Fruit fly (Drosophila melanogaster): ENCODE results near the gene skd.

The skd gene

dm6 chr3L:20981724-20982123 is 45.5 kb downstream of the skd start:
- no peak for TF ChIP-seq noc (tag; optimal IDR thresholded peaks at IDR 0.05)

DNA sequence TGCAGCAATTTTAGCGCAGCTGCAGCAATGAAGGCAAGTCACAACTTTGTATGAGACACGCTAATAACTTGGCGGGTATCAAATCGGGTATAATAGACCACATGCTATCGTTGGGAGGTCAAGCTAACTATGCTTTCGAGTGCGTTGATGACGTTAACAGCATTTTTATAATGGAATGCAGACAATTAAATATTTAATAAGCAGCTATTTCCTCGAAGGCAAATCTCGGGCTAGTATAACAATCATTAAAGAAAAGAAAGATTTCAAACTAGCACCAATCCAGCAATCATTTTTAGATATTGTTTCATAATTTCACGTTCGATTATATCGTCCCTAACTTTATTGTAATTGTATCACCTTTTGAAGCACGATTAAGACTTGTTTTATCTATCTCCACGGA is 46.7 kb downstream of the skd start:
- no peak for TF ChIP-seq noc (tag; optimal IDR thresholded peaks at IDR 0.05)

dm6 chr3L:20976967-20977720 is 50.1 kb downstream of the skd start:
- no peak for TF ChIP-seq noc (tag; optimal IDR thresholded peaks at IDR 0.05)

DNA sequence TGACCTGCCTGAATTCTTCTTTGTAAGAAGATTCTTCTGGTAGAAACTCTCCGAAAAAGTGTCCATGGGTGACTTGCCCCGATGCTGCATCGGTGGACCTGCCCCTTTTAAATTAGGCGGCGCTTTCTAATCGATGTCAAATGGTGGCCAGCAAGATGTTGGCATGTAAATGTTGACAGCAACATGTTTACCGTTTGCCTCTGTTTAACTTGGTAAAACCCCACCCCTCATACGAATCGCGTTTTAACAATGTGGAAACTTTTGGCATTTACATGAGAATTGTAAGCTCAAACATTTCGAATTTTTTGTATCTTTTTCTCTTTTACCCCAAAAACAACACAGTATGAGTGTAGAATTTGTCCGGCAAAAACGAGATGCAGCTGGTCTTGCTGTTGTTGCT is 50.9 kb downstream of the skd start:
- TF ChIP-seq noc (tag; optimal IDR thresholded peaks at IDR 0.05) = no peak

dm6 chr3L:20974600-20974999 is 52.6 kb downstream of the skd start, which contains the start of gene CG33286:
Gene CG33286, minus strand, starts transcription at chr3L:20974700.
- no peak for TF ChIP-seq noc (tag; optimal IDR thresholded peaks at IDR 0.05)

DNA sequence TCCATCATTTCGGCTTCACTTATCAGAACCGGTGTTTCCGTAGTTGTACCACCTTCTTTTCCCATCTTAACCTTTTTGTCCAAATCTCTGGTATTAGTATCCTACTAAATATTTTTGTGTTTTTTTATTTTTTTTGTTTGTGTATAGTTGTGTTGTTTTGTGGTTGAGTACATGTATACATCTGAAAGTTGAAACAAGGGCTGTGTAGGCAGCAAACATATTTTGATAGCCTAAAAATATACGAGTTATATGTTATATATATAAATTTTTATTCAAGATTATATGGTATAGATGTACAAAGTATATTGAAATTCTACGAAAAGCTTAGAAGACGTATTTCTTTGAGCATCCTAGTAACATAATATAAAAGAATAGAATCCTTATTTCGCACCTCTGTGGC is 56.7 kb downstream of the skd start, which contains the start of gene CG33287:
Gene CG33287, minus strand, starts transcription at position 101 of the 400 bp plus-strand sequence.
- no peak for TF ChIP-seq noc (tag; optimal IDR thresholded peaks at IDR 0.05)

- no peak for TF ChIP-seq noc (tag; optimal IDR thresholded peaks at IDR 0.05)
Observed at dm6 chr3L:20966662-20967061, 60.6 kb downstream of the skd start, which contains the start of gene CG12983. Gene CG12983, minus strand, starts transcription at chr3L:20966762.

- no peak for TF ChIP-seq noc (tag; optimal IDR thresholded peaks at IDR 0.05)
Observed at dm6 chr3L:20962455-20962854, 64.8 kb downstream of the skd start, which contains the start of gene CG10587. Gene CG10587, minus strand, starts transcription at chr3L:20962555.

dm6 chr3L:20961286-20961685 is 65.9 kb downstream of the skd start, which contains the start of gene CG11037:
Gene CG11037, minus strand, starts transcription at chr3L:20961386.
- no peak for TF ChIP-seq noc (tag; optimal IDR thresholded peaks at IDR 0.05)

dm6 chr3L:20956650-20957049 is 70.6 kb downstream of the skd start, which contains the start of the genes Sems and CG10588:
Gene Sems, minus strand, starts transcription at chr3L:20956750.
Gene CG10588, plus strand, starts transcription at chr3L:20956934.
- TF ChIP-seq noc (tag; optimal IDR thresholded peaks at IDR 0.05) = no peak

- no peak for TF ChIP-seq noc (tag; optimal IDR thresholded peaks at IDR 0.05)
Observed at dm6 chr3L:20954118-20954517, 73.1 kb downstream of the skd start.

DNA sequence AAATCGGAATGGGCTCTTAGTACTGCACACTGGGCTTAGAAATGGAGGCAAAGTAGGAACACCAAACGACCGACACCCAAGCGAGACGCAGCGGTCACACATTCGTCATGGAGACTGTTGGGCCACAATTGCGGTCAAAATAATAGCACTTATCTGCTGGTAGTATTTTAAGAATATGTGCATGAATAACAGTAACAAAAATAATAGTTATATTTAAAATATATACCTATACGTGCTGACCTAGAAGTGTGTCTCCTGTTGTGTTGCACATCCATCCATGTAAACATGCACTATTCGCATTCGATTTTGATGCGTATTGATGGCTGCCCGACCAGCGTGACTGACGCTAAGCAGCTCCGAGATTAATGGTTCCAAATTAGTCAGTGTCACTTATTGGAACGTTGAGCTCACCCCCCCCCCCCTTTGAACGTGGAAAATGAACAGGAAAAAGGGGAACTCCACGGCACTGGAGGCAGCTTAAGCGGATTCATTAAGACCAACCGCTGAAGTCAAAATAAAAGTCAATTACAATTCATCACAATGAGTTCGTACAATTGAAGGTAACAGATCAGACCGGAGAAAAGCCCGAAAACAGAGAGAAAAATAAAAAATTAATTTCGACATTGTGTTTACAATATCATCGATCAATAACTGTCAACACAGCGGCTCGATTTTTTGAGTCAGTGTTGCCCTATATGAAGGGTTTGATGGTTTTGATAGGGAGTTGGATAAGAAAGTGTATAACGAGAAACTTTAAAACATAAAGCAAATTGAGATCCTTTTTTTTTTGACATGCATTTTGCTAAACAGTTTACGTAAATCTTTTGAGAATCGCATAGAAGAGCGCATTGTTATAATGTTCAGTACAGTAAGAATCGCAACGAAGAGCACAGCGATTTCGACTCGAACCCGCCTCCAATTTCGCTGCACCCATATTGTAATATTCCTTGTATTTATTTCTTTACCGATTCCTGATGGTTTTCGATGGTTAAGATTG is 74.3 kb downstream of the skd start:
- TF ChIP-seq noc (tag; optimal IDR thresholded peaks at IDR 0.05) = no peak

- no peak for TF ChIP-seq noc (tag; optimal IDR thresholded peaks at IDR 0.05)
Observed at dm6 chr3L:20952121-20952487, 75.1 kb downstream of the skd start.

DNA sequence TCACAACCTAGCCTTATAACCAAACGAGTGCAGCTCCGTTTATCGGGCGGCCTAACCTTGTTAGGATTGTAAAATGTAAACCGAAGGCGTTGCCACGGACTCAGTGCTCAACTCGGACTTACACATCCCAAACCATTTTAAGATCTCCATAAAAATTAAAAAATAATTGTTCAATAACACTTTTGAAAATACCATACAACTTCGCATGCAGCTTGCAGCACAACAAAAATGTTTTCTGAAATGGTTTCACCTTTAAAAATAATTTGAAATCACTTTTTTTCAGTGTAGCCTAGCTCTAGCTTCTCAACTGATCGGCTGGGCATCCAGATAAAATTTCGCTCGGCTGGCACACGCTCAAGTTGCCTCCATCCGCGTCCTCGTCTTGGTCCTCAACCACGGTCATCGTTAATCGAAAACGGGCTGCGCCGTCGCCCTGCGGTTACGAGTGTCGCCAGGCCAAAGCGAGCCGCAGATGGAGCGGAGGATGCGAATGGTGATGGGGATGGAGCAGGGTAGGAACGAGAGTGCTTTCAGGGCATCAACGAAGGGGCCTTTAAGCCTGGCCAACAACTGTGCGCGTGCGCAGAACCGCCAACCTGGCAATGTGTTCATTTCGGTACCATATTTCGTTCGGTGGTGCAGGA is 75.6 kb downstream of the skd start:
- no peak for TF ChIP-seq noc (tag; optimal IDR thresholded peaks at IDR 0.05)

DNA sequence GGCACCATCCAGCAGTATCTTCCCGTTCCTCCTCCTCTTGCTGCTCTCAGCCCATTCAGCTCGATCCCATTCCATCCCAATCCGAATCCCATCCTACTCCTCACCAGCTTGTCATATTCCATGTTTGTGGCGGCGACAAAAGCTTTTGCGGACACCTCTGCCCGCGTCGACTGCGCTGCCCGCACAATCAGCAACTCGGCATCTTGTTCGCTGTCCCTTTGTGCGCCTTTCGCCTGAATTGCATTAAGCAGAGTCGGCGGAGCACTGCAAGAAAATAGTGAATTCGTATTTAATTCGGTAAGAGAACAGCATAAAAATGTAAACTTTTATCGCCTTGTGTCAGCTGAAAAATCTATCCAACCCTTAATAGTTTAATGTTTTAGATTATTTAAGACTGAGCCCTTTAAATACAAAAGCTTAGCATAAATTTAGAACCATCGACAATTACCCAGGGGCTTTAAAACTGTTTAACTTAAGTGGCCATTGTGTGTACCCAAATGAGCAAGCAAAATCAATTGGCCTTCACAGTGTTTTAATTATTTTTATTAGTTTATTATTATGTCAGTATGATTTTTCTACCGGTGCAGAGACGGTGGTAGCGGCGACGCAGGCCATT is 76.6 kb downstream of the skd start:
- no peak for TF ChIP-seq noc (tag; optimal IDR thresholded peaks at IDR 0.05)

Data from whole organism, larva.